Worm (Caenorhabditis elegans): ENCODE results near the gene F53F8.3.

F53F8.3 gene

ce11 chrV:20656626-20657025 is 32.7 kb downstream of the F53F8.3 start:
- TF ChIP-seq B0336.3 (GFP tag; IDR thresholded peaks at IDR 0.05): no peak
- TF ChIP-seq akir-1 (GFP tag; optimal IDR thresholded peaks at IDR 0.05): no peak
- TF ChIP-seq cebp-1 (GFP tag; IDR thresholded peaks at IDR 0.05): no peak
- no peak for TF ChIP-seq cebp-1 (tag; optimal IDR thresholded peaks at IDR 0.05)

- TF ChIP-seq bed-1 (GFP tag; IDR thresholded peaks at IDR 0.05): 0 out of 2 replicates have a peak, but pooled peaks have one; percentile 50
- TF ChIP-seq attf-6 (GFP tag; IDR thresholded peaks at IDR 0.05): no peak
- no peak for TF ChIP-seq rpc-1 (optimal IDR thresholded peaks at IDR 0.05)
- TF ChIP-seq rpc-1 (tag; optimal IDR thresholded peaks at IDR 0.05): peak; percentile 27
- TF ChIP-seq gei-17 (GFP tag; optimal IDR thresholded peaks at IDR 0.05): no peak
- no peak for TF ChIP-seq let-526 (GFP tag; IDR thresholded peaks at IDR 0.05)
- no peak for TF ChIP-seq snpc-1.3 (tag; optimal IDR thresholded peaks at IDR 0.05; ENCODE audit: insufficient read depth)
- no peak for TF ChIP-seq nfya-2 (GFP tag; IDR thresholded peaks at IDR 0.05)
- TF ChIP-seq F49E8.2 (tag; optimal IDR thresholded peaks at IDR 0.05; ENCODE audit: insufficient read depth): no peak
- no peak for TF ChIP-seq zfh-2 (GFP tag; conservative IDR thresholded peaks at IDR 0.05)
- no peak for TF ChIP-seq lsl-1 (GFP tag; optimal IDR thresholded peaks at IDR 0.05)
These were observed 34.2 kb downstream of the F53F8.3 start for ce11 chrV:20655174-20655573.

ce11 chrV:20654350-20654749 is 35.0 kb downstream of the F53F8.3 start, which contains the start of gene mnr-1:
TSS of gene mnr-1 (plus strand) at chrV:20654650.
- no peak for TF ChIP-seq Y67H2A.10 (GFP tag; conservative IDR thresholded peaks at IDR 0.05)
- no peak for TF ChIP-seq atf-7 (tag; optimal IDR thresholded peaks at IDR 0.05)
- no peak for TF ChIP-seq mes-4 (tag; optimal IDR thresholded peaks at IDR 0.05)
- TF ChIP-seq T26A5.8 (tag; optimal IDR thresholded peaks at IDR 0.05): no peak
- TF ChIP-seq F33H1.4 (GFP tag; IDR thresholded peaks at IDR 0.05): no peak
- TF ChIP-seq egl-44 (GFP tag; IDR thresholded peaks at IDR 0.05): no peak
- TF ChIP-seq pbrm-1 (GFP tag; IDR thresholded peaks at IDR 0.05): no peak
- TF ChIP-seq madf-6 (GFP tag; IDR thresholded peaks at IDR 0.05): no peak
- TF ChIP-seq snpc-3.4 (tag; optimal IDR thresholded peaks at IDR 0.05): no peak
- TF ChIP-seq K11D2.4 (GFP tag; IDR thresholded peaks at IDR 0.05): no peak
- no peak for TF ChIP-seq repo-1 (tag; optimal IDR thresholded peaks at IDR 0.05)
- no peak for TF ChIP-seq zim-3 (tag; optimal IDR thresholded peaks at IDR 0.05)
- TF ChIP-seq nhr-27 (tag; optimal IDR thresholded peaks at IDR 0.05): no peak
- no peak for TF ChIP-seq madf-10 (tag; optimal IDR thresholded peaks at IDR 0.05)
- TF ChIP-seq lsy-27 (tag; optimal IDR thresholded peaks at IDR 0.05; ENCODE audit: borderline replicate concordance, insufficient read depth): no peak

ce11 chrV:20651923-20652322 is 37.4 kb downstream of the F53F8.3 start:
- TF ChIP-seq snpc-1.1 (tag; optimal IDR thresholded peaks at IDR 0.05; ENCODE audit: insufficient read depth) (no peak), F33H1.4 (GFP tag; IDR thresholded peaks at IDR 0.05) (no peak), efl-1 (GFP tag; optimal IDR thresholded peaks at IDR 0.05) (no peak), gei-17 (GFP tag; optimal IDR thresholded peaks at IDR 0.05) (no peak), dpl-1 (GFP tag; optimal IDR thresholded peaks at IDR 0.05) (no peak), F10E7.11 (tag; optimal IDR thresholded peaks at IDR 0.05) (no peak), repo-1 (tag; optimal IDR thresholded peaks at IDR 0.05) (no peak), nhr-120 (GFP tag; IDR thresholded peaks at IDR 0.05) (no peak), chd-7 (tag; optimal IDR thresholded peaks at IDR 0.05) (no peak), ztf-25 (GFP tag; IDR thresholded peaks at IDR 0.05) (no peak), zim-3 (tag; optimal IDR thresholded peaks at IDR 0.05) (no peak), hrde-1 (tag; optimal IDR thresholded peaks at IDR 0.05; ENCODE audit: borderline replicate concordance) (no peak), die-1 (tag; optimal IDR thresholded peaks at IDR 0.05) (no peak)
